Fruit fly (Drosophila melanogaster): ENCODE measurements around the gene Sry-beta.
A peak's percentile ranks its signal among the peaks of the same experiment; 100 is the strongest.

Gene Sry-beta

dm6 chr3R:30036609-30037008, 2.9 kb upstream of the Sry-beta start, which contains the start of gene ZIPIC (continued):
- TF ChIP-seq unc-4 (GFP tag; IDR thresholded peaks at IDR 0.05; ENCODE audit: partially characterized antibody) (peak; percentile 58), CG4617 (GFP tag; optimal IDR thresholded peaks at IDR 0.05; ENCODE audit: borderline replicate concordance) (peak; percentile 84), gro (GFP tag; optimal IDR thresholded peaks at IDR 0.05) (no peak), gfzf (GFP tag; optimal IDR thresholded peaks at IDR 0.05) (peak; percentile 50), Dref (GFP tag; IDR thresholded peaks at IDR 0.05) (peak; percentile 80), amos (GFP tag; IDR thresholded peaks at IDR 0.05; ENCODE audit: partially characterized antibody) (peak; percentile 61; the same call in 1 of the 2 replicates), Ets97D (GFP tag; optimal IDR thresholded peaks at IDR 0.05) (peak; percentile 8), Trl (optimal IDR thresholded peaks at IDR 0.05) (no peak), Trl (GFP tag; optimal IDR thresholded peaks at IDR 0.05) (no peak), CG15514 (GFP tag; optimal IDR thresholded peaks at IDR 0.05) (peak; percentile 99), CG13287 (GFP tag; IDR thresholded peaks at IDR 0.05; ENCODE audit: partially characterized antibody) (peak; percentile 74), CG9797 (GFP tag; optimal IDR thresholded peaks at IDR 0.05) (peak; percentile 64), stwl (tag; optimal IDR thresholded peaks at IDR 0.05) (peak; percentile 65), row (GFP tag; IDR thresholded peaks at IDR 0.05) (no peak), Nf-YA (GFP tag; IDR thresholded peaks at IDR 0.05) (no peak), wek (GFP tag; optimal IDR thresholded peaks at IDR 0.05) (no peak), chinmo (GFP tag; IDR thresholded peaks at IDR 0.05; ENCODE audit: partially characterized antibody) (peak; percentile 44; the same call in 1 of the 4 replicates), nerfin-2 (GFP tag; IDR thresholded peaks at IDR 0.05; ENCODE audit: partially characterized antibody) (peak; percentile 48; the same call in 1 of the 2 replicates), bbx (GFP tag; IDR thresholded peaks at IDR 0.05; ENCODE audit: partially characterized antibody) (peak; percentile 52), MBD-R2 (GFP tag; IDR thresholded peaks at IDR 0.05) (peak; percentile 94), Chrac-16 (GFP tag; optimal IDR thresholded peaks at IDR 0.05) (no peak), Sry-δ (GFP tag; optimal IDR thresholded peaks at IDR 0.05) (peak; percentile 61), trem (tag; optimal IDR thresholded peaks at IDR 0.05) (peak; percentile 49), CG17186 (GFP tag; optimal IDR thresholded peaks at IDR 0.05) (peak; percentile 23), Myb (GFP tag; optimal IDR thresholded peaks at IDR 0.05) (peak; percentile 84), knrl (GFP tag; IDR thresholded peaks at IDR 0.05; ENCODE audit: partially characterized antibody) (peak; percentile 36; the same call in 1 of the 3 replicates), HmgZ (tag; optimal IDR thresholded peaks at IDR 0.05) (peak; percentile 18), MESR4 (GFP tag; optimal IDR thresholded peaks at IDR 0.05) (peak; percentile 75), psq (GFP tag; optimal IDR thresholded peaks at IDR 0.05) (no peak), CG7963 (GFP tag; IDR thresholded peaks at IDR 0.05; ENCODE audit: partially characterized antibody) (0 out of 3 replicates have a peak, but pooled peaks have one; percentile 7), aop (GFP tag; IDR thresholded peaks at IDR 0.05) (no peak), Scr (GFP tag; IDR thresholded peaks at IDR 0.05; ENCODE audit: partially characterized antibody) (peak; percentile 42; the same call in 1 of the 2 replicates), BEAF-32 (GFP tag; optimal IDR thresholded peaks at IDR 0.05) (peak; percentile 49), CG6791 (GFP tag; IDR thresholded peaks at IDR 0.05; ENCODE audit: partially characterized antibody) (peak; percentile 67), hbn (GFP tag; IDR thresholded peaks at IDR 0.05; ENCODE audit: partially characterized antibody) (peak; percentile 55; the same call in 1 of the 2 replicates), CG17912 (GFP tag; optimal IDR thresholded peaks at IDR 0.05) (no peak), CG3847 (GFP tag; IDR thresholded peaks at IDR 0.05) (0 out of 2 replicates have a peak, but pooled peaks have one; percentile 20), Dp (GFP tag; optimal IDR thresholded peaks at IDR 0.05) (peak; percentile 80), ci (GFP tag; IDR thresholded peaks at IDR 0.05) (0 out of 3 replicates have a peak, but pooled peaks have one; percentile 6), Bgb (GFP tag; IDR thresholded peaks at IDR 0.05; ENCODE audit: partially characterized antibody) (peak; percentile 46), B-H2 (GFP tag; optimal IDR thresholded peaks at IDR 0.05) (no peak), Dll (GFP tag; IDR thresholded peaks at IDR 0.05; ENCODE audit: partially characterized antibody) (peak; percentile 53; the same call in 1 of the 4 replicates), HLH4C (GFP tag; IDR thresholded peaks at IDR 0.05; ENCODE audit: partially characterized antibody) (peak; percentile 74)

All from whole organism, embryonic.